Worm (Caenorhabditis elegans): Measurements from ENCODE around the gene B0454.5.

DNA sequence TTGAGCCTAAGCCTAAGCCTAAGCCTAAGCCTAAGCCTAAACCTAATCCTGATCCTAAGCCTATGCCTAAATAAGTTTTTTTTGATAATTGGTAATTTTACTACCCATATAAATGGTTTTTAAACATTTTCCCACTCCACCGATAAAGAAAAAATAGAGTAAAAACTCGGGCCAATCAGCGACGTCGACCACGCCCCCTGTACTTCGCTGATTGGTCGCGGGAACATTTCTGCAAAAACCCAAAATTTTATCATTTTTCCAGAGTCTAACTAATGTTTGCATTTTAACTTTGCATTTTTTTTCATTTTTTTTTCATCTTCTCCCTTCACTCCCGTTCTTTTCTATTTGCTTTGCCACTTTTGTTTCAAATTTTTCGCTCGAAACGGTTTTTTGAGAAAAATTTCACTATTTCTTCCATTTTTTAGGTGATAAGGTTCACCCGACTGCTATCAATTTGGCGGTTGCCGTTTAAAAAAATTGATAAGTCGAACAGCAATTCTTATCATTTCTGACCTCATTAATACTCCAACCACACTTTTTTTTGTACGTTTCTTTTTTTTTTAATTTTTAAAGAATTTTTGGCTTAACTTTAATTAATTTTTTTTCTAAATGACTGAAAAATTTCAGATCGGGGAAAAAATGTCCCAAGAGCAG is 24.3 kb upstream of the B0454.5 start, which contains the start of gene C41H7.2:
- TF ChIP-seq ztf-11 (tag; optimal IDR thresholded peaks at IDR 0.05), result no peak
- no peak for TF ChIP-seq ces-1 (GFP tag; optimal IDR thresholded peaks at IDR 0.05)
- TF ChIP-seq mls-2 (tag; optimal IDR thresholded peaks at IDR 0.05), result no peak
